Worm (Caenorhabditis elegans) whole organism, L4 larva: ENCODE data around the gene mai-1.

Experiments
- F26F4.8 ChIP-seq: fragments of 200-800 bp; sonication (Bioruptor generic); conservative IDR thresholded peaks from 2 replicates; pipeline ENCODE4 v1.3.6; 2022; ENCODE audit warnings: missing genetic modification characterization, missing compliant biosample characterization
- F37D6.2 ChIP-seq: sonication (generic microtip); optimal IDR thresholded peaks from 2 replicates; lab custom pipeline; 2016; ENCODE audit warnings: mild to moderate bottlenecking, missing genetic modification characterization, missing compliant biosample characterization
- R02D3.7 ChIP-seq: fragments of 150-350 bp; sonication (generic microtip); optimal IDR thresholded peaks from 3 replicates; lab custom pipeline; 2014; ENCODE audit warnings: missing biosample characterization, missing genetic modification characterization
- T20F7.1 ChIP-seq: fragments of 200-800 bp; sonication (Bioruptor generic); optimal IDR thresholded peaks from 2 replicates; lab custom pipeline; 2018; ENCODE audit warnings: mild to moderate bottlenecking, missing genetic modification characterization, missing compliant biosample characterization
- ZK337.2 ChIP-seq: fragments of 200-800 bp; sonication (Bioruptor generic); IDR thresholded peaks from 2 replicates; pipeline ENCODE4 v1.3.6; 2022; ENCODE audit warnings: missing genetic modification reagents, missing genetic modification characterization, missing compliant biosample characterization
- ZK546.5 ChIP-seq, 2 experiments: sonication (generic microtip); optimal IDR thresholded peaks; 2 replicates each; lab custom pipeline; 2017; ENCODE audit warnings: missing biosample characterization in 2 of 2, missing genetic modification characterization in 2 of 2
- aha-1 ChIP-seq: fragments of 150-350 bp; peaks from one replicate; lab custom pipeline; 2014; ENCODE audit warnings: missing biosample characterization, missing genetic modification characterization
- ama-1 ChIP-seq: fragments of 150-350 bp; optimal IDR thresholded peaks from 2 replicates; lab custom pipeline; 2014; ENCODE audit warnings: inconsistent platforms, mixed read lengths
- arid-1 ChIP-seq: fragments of 200-800 bp; sonication (Bioruptor generic); conservative IDR thresholded peaks from 2 replicates; pipeline ENCODE4 v1.3.6; 2022; ENCODE audit warnings: missing genetic modification reagents, missing genetic modification characterization, missing compliant biosample characterization
- ceh-82 ChIP-seq: sonication (generic microtip); optimal IDR thresholded peaks from 2 replicates; lab custom pipeline; 2017; ENCODE audit warnings: missing biosample characterization, missing genetic modification characterization
- cey-2 ChIP-seq: sonication (generic microtip); optimal IDR thresholded peaks from 3 replicates; lab custom pipeline; 2017; ENCODE audit warnings: missing genetic modification characterization, mild to moderate bottlenecking, missing compliant biosample characterization, antibody characterized with exemption, borderline replicate concordance; ENCODE audit not compliant: insufficient read depth
- daf-16 ChIP-seq, 3 experiments: sonication (generic microtip); optimal IDR thresholded peaks; 2 replicates each; lab custom pipeline; 2016 to 2017; ENCODE audit warnings: missing genetic modification characterization in 3 of 3, missing genetic modification reagents in 3 of 3, mild to moderate bottlenecking in 2 of 3, missing compliant biosample characterization in 2 of 3, missing biosample characterization in 1 of 3, moderate library complexity in 1 of 3
- dmd-6 ChIP-seq: fragments of 200-800 bp; sonication (Bioruptor generic); IDR thresholded peaks from 2 replicates; pipeline ENCODE4 v1.3.6; 2022; ENCODE audit warnings: missing genetic modification reagents, missing genetic modification characterization, missing compliant biosample characterization
- dmd-9 ChIP-seq: fragments of 200-800 bp; sonication (Bioruptor generic); IDR thresholded peaks from 2 replicates; pipeline ENCODE4 v1.3.6; 2022; ENCODE audit warnings: missing genetic modification reagents, missing genetic modification characterization, missing compliant biosample characterization
- dve-1 ChIP-seq: sonication (generic microtip); optimal IDR thresholded peaks from 2 replicates; lab custom pipeline; 2017; ENCODE audit warnings: antibody characterized with exemption, mild to moderate bottlenecking, missing genetic modification characterization, missing compliant biosample characterization; ENCODE audit not compliant: insufficient read depth
- egl-27 ChIP-seq: sonication (generic microtip); optimal IDR thresholded peaks from 3 replicates; lab custom pipeline; 2017; ENCODE audit warnings: missing biosample characterization, missing genetic modification reagents, missing genetic modification characterization
- fkh-10 ChIP-seq: fragments of 150-350 bp; optimal IDR thresholded peaks from 2 replicates; lab custom pipeline; 2014; ENCODE audit warnings: missing biosample characterization, missing genetic modification reagents, missing genetic modification characterization
- hif-1 ChIP-seq, 2 experiments: sonication (generic microtip); optimal IDR thresholded peaks; 2 replicates each; lab custom pipeline; 2016 to 2017; ENCODE audit warnings: missing compliant biosample characterization in 2 of 2, missing genetic modification characterization in 2 of 2, missing genetic modification reagents in 2 of 2, missing genotype in 2 of 2, mild to moderate bottlenecking in 1 of 2
- hlh-11 ChIP-seq: fragments of 200-800 bp; sonication (Bioruptor generic); optimal IDR thresholded peaks from 2 replicates; lab custom pipeline; 2018; ENCODE audit warnings: mild to moderate bottlenecking, missing genetic modification characterization, missing compliant biosample characterization
- hlh-30 ChIP-seq: sonication (generic microtip); optimal IDR thresholded peaks from 2 replicates; lab custom pipeline; 2017; ENCODE audit warnings: antibody characterized with exemption, mild to moderate bottlenecking, missing genetic modification characterization, missing compliant biosample characterization; ENCODE audit not compliant: insufficient read depth
- hmg-1.1 ChIP-seq: fragments of 200-800 bp; sonication (Bioruptor generic); IDR thresholded peaks from 2 replicates; pipeline ENCODE4 v1.3.6; 2022; ENCODE audit warnings: missing genetic modification reagents, missing genetic modification characterization, missing compliant biosample characterization
- jun-1 ChIP-seq: fragments of 150-350 bp; optimal IDR thresholded peaks from 2 replicates; lab custom pipeline; 2014; ENCODE audit warnings: missing biosample characterization, missing genetic modification reagents, missing genetic modification characterization
- lin-13 ChIP-seq: fragments of 150-350 bp; optimal IDR thresholded peaks from 2 replicates; lab custom pipeline; 2014; ENCODE audit warnings: missing biosample characterization, missing genetic modification reagents, missing genetic modification characterization
- lsy-2 ChIP-seq, 2 experiments: fragments of 150-350 bp in 1 of 2; sonication (generic microtip) in 1 of 2; optimal IDR thresholded peaks; 2 replicates each; lab custom pipeline; 2014 to 2017; ENCODE audit warnings: missing biosample characterization in 2 of 2, missing genetic modification characterization in 2 of 2
- madf-9 ChIP-seq: fragments of 200-800 bp; sonication (Bioruptor generic); conservative IDR thresholded peaks from 2 replicates; pipeline ENCODE4 v1.3.6; 2022; ENCODE audit warnings: missing genetic modification reagents, missing genetic modification characterization, missing compliant biosample characterization
- mdl-1 ChIP-seq, 2 experiments: fragments of 150-350 bp in 1 of 2; sonication (generic microtip) in 1 of 2; optimal IDR thresholded peaks; 2 replicates each; lab custom pipeline; 2014 to 2017; ENCODE audit warnings: missing biosample characterization in 2 of 2, missing genetic modification characterization in 2 of 2
- mep-1 ChIP-seq: fragments of 150-350 bp; sonication (generic microtip); optimal IDR thresholded peaks from 3 replicates; lab custom pipeline; 2014; ENCODE audit warnings: missing biosample characterization, missing genetic modification characterization
- mes-2 ChIP-seq: sonication (generic microtip); optimal IDR thresholded peaks from 2 replicates; lab custom pipeline; 2016; ENCODE audit warnings: missing genotype, mild to moderate bottlenecking, missing genetic modification characterization, missing compliant biosample characterization; ENCODE audit not compliant: poor library complexity, severe bottlenecking
- mxl-3 ChIP-seq: fragments of 200-800 bp; sonication (Bioruptor generic); optimal IDR thresholded peaks from 2 replicates; lab custom pipeline; 2018; ENCODE audit warnings: mild to moderate bottlenecking, missing genetic modification characterization, missing compliant biosample characterization
- nhr-102 ChIP-seq: sonication (generic microtip); optimal IDR thresholded peaks from 2 replicates; lab custom pipeline; 2016; ENCODE audit warnings: mild to moderate bottlenecking, missing genetic modification characterization, moderate library complexity, missing compliant biosample characterization
- nhr-28 ChIP-seq: fragments of 150-350 bp; optimal IDR thresholded peaks from 2 replicates; lab custom pipeline; 2014; ENCODE audit warnings: missing biosample characterization, missing genetic modification characterization
- nhr-42 ChIP-seq: fragments of 200-800 bp; sonication (Bioruptor generic); IDR thresholded peaks from 2 replicates; pipeline ENCODE4 v1.3.6; 2022; ENCODE audit warnings: missing genetic modification characterization, missing compliant biosample characterization
- nhr-6 ChIP-seq: fragments of 150-350 bp; optimal IDR thresholded peaks from 2 replicates; lab custom pipeline; 2014; ENCODE audit warnings: missing biosample characterization, missing genetic modification characterization
- pqm-1 ChIP-seq: sonication (generic microtip); optimal IDR thresholded peaks from 2 replicates; lab custom pipeline; 2017; ENCODE audit warnings: missing biosample characterization, missing genetic modification characterization
- rbr-2 ChIP-seq: sonication (generic microtip); optimal IDR thresholded peaks from 2 replicates; lab custom pipeline; 2016; ENCODE audit warnings: missing genotype, missing genetic modification characterization, missing compliant biosample characterization
- skn-1 ChIP-seq: fragments of 150-350 bp; optimal IDR thresholded peaks from 2 replicates; lab custom pipeline; 2014; ENCODE audit warnings: missing biosample characterization, missing genetic modification characterization
- spr-1 ChIP-seq: sonication (generic microtip); optimal IDR thresholded peaks from 2 replicates; lab custom pipeline; 2016; ENCODE audit warnings: mild to moderate bottlenecking, missing genetic modification characterization, missing compliant biosample characterization

mai-1 gene

ce11 chrX:3116033-3116876 is at the start of gene mai-1 (continued):
- TF ChIP-seq jun-1 (no peak), mep-1 (tag; lab: Kevin White, UChicago) (peak; percentile 15)

ce11 chrX:3165569-3165968 is 49.2 kb upstream of the mai-1 start, which contains the start of gene pfut-1:
Gene pfut-1 (plus strand): TSS chrX:3165826.
- TF ChIP-seq nhr-28 (tag; lab: Kevin White, UChicago), result peak; percentile 28
- TF ChIP-seq jun-1, result no peak
- peak; percentile 22 for TF ChIP-seq T20F7.1 (GFP tag; lab: Kevin White, UChicago)
- no peak for TF ChIP-seq nhr-6 (tag; lab: Kevin White, UChicago)
- peak; percentile 19 for TF ChIP-seq pqm-1 (tag; lab: Kevin White, UChicago)
- TF ChIP-seq daf-16 (GFP tag; optimal IDR thresholded peaks at IDR 0.05; lab: Kevin White, UChicago), result no peak
- TF ChIP-seq daf-16 (tag; optimal IDR thresholded peaks at IDR 0.05; lab: Kevin White, UChicago), result peak; percentile 61

- no peak for TF ChIP-seq ZK546.5 (tag; optimal IDR thresholded peaks at IDR 0.05; lab: Kevin White, UChicago)
- TF ChIP-seq jun-1, result no peak
- TF ChIP-seq ZK337.2 (GFP tag; lab: Robert Waterston, UW), result no peak
- TF ChIP-seq ceh-82 (tag; lab: Kevin White, UChicago), result no peak
- TF ChIP-seq nhr-28 (tag; lab: Kevin White, UChicago), result no peak
- TF ChIP-seq aha-1 (tag; lab: Kevin White, UChicago), result peak; percentile 67
- TF ChIP-seq egl-27 (tag; lab: Kevin White, UChicago), result no peak
These were observed 47.7 kb upstream of the mai-1 start, which contains the start of gene syx-6 for ce11 chrX:3163972-3164575. Gene syx-6 (plus strand): TSS chrX:3164525.

ce11 chrX:3159542-3159941 is 43.2 kb upstream of the mai-1 start, which contains the start of gene gcc-1:
Gene gcc-1 (plus strand): TSS chrX:3159940.
- TF ChIP-seq arid-1 (GFP tag; lab: Robert Waterston, UW) (no peak), nhr-42 (no peak), dmd-9 (GFP tag; lab: Robert Waterston, UW) (no peak), ama-1 (no peak), hmg-1.1 (peak; percentile 64; the same call in 1 of the 2 replicates), R02D3.7 (peak; percentile 59), daf-16 (GFP tag; optimal IDR thresholded peaks at IDR 0.05; lab: Kevin White, UChicago) (no peak), daf-16 (tag; optimal IDR thresholded peaks at IDR 0.05; lab: Kevin White, UChicago) (peak; percentile 10), rbr-2 (tag; lab: Kevin White, UChicago) (peak; percentile 35), mep-1 (tag; lab: Kevin White, UChicago) (peak; percentile 49), dve-1 (peak; percentile 10), hif-1 (tag; optimal IDR thresholded peaks at IDR 0.05; lab: Kevin White, UChicago) (peak in 1 of 2 experiments; percentile 17), dmd-6 (peak; percentile 23; the same call in 1 of the 2 replicates), nhr-102 (tag; lab: Kevin White, UChicago) (peak; percentile 13), spr-1 (tag; lab: Kevin White, UChicago) (peak; percentile 0), fkh-10 (GFP tag; lab: Kevin White, UChicago) (no peak), mes-2 (tag; lab: Kevin White, UChicago) (peak; percentile 69), aha-1 (tag; lab: Kevin White, UChicago) (peak; percentile 95), cey-2 (no peak), F26F4.8 (GFP tag; lab: Robert Waterston, UW) (no peak), hlh-11 (tag; lab: Kevin White, UChicago) (peak; percentile 33), mxl-3 (GFP tag; lab: Kevin White, UChicago) (peak; percentile 96), lin-13 (GFP tag; lab: Kevin White, UChicago) (no peak), lsy-2 (tag; optimal IDR thresholded peaks at IDR 0.05; lab: Kevin White, UChicago) (peak in 1 of 2 experiments; percentile 47), hlh-30 (tag; lab: Kevin White, UChicago) (peak; percentile 10), T20F7.1 (GFP tag; lab: Kevin White, UChicago) (peak; percentile 93), skn-1 (tag; lab: Kevin White, UChicago) (no peak), madf-9 (GFP tag; lab: Robert Waterston, UW) (no peak), mdl-1 (tag; optimal IDR thresholded peaks at IDR 0.05; lab: Kevin White, UChicago) (peak in 1 of 2 experiments; percentile 45), F37D6.2 (tag; lab: Kevin White, UChicago) (no peak)
